Fruit fly (Drosophila melanogaster) whole organism, pupa: ENCODE data around the gene CG9667.

Experiments used
- CG12605 ChIP-seq: fragments of 200-800 bp; sonication (Bioruptor generic); IDR thresholded peaks from 2 replicates; pipeline ENCODE4 v1.3.6; 2022; ENCODE audit warnings: missing biosample characterization, missing genetic modification characterization
- CG14655 ChIP-seq: fragments of 200-800 bp; sonication (Bioruptor generic); optimal IDR thresholded peaks from 3 replicates; lab custom pipeline; 2017; ENCODE audit warnings: mild to moderate bottlenecking, missing biosample characterization, missing genetic modification reagents, missing genetic modification characterization
- CG32121 ChIP-seq: fragments of 200-800 bp; sonication (Bioruptor generic); IDR thresholded peaks from 2 replicates; pipeline ENCODE4 v1.3.6; 2022; ENCODE audit warnings: missing biosample characterization, missing genetic modification characterization
- rn ChIP-seq: fragments of 200-800 bp; sonication (Bioruptor generic); IDR thresholded peaks from 2 replicates; pipeline ENCODE4 v1.3.6; 2022; ENCODE audit warnings: missing biosample characterization, missing genetic modification characterization

DNA sequence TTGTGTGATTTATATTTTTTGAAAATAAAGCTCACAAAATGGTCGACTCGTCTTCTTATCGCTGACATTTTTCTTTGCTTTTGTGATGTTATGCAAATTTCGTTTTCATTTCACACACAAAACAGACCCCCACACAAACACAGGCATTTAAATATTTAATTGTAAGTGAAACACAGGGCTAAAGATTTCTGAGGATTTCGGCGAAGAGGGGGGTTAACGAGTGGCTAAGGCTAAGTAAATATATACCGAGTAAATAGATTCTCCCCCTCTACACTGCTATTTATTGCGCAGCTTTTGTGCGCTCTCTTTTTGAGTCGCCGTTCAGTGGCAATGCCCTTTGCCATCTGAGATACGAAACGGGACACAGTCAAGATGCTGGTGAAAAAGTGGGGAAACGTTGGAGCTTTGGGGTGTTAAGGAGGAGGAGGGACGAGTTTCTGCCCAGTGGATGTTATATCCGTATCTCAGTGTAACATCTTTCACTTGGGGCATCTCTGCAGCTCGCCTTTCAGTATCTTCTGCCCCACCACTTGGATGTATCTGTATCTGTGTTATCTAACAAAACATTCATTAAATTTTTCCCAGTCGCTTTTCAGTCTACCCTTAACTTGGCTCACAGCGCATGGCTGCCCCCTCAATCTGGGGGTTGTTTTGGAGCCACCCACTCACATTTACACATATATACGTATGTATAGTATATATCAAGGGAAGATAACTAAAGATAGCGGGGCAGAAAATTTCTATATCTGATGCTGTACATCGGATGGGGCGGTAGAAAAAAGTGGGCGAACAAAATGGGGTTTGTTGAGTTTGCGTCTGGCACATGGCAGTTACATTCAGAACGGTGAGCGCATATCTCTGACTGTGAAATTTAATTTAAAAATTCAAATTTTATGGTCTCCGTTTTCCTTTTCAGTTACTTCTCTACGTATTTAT, 29.8 kb upstream of the CG9667 start:
- TF ChIP-seq rn (GFP tag; lab: Robert Waterston, UW) = no peak
- TF ChIP-seq CG32121 (GFP tag; lab: Robert Waterston, UW) = no peak
- no peak for TF ChIP-seq CG12605
- no peak for TF ChIP-seq CG14655 (GFP tag; lab: Kevin White, UChicago)
